Fruit fly (Drosophila melanogaster): Measurements from ENCODE around the gene CG12194.

CG12194 gene

DNA sequence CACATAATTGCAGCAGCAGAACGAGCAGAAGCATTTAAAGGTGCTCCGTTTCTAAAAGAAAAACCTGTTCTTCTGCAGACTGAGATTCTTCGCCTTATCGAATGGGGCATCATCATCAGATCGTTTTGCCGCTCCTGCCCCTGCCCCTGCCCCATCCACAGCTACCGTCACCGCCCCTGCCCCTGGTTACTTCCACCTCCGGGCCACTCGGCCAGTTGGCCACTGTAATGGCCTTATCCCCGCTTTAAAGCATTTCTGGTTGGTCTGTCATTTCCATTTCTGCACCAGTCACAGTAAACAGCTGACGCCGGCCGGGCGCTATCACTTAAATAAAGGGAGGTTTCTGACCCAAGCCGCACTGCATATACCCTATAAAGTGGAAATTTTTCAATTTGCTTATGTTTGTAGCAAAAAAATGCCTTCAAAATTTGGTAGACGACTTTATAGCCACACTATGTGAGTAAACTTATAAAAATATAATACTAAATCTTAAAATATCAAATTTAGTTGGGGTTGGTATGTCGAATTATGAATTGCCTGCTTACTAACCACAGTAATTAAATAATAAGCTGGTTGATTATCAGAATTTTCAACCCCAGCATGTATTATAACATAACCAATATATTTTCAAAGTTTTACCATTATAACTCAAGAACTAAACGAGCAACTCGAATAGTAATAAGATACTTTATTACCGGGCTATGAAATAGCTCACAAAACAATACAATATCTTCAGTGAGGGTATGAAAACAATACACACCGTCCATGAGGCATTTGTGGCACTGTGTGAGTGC, 27.3 kb upstream of the CG12194 start (continued):
- TF ChIP-seq fd85E (GFP tag; optimal IDR thresholded peaks at IDR 0.05) (no peak), CG4318 (GFP tag; optimal IDR thresholded peaks at IDR 0.05) (peak; percentile 69), CG3919 (GFP tag; optimal IDR thresholded peaks at IDR 0.05) (peak; percentile 61), CG6854 (GFP tag; optimal IDR thresholded peaks at IDR 0.05) (no peak), Ets21C (GFP tag; optimal IDR thresholded peaks at IDR 0.05) (peak; percentile 12), Sox102F (GFP tag; optimal IDR thresholded peaks at IDR 0.05) (peak; percentile 38), CG11762 (GFP tag; optimal IDR thresholded peaks at IDR 0.05; ENCODE audit: insufficient read depth) (peak; percentile 46), achi (GFP tag; optimal IDR thresholded peaks at IDR 0.05) (peak; percentile 63), CG10631 (GFP tag; optimal IDR thresholded peaks at IDR 0.05) (peak; percentile 76), salr (GFP tag; optimal IDR thresholded peaks at IDR 0.05) (peak in 1 of 2 experiments; percentile 83), fd59A (GFP tag; optimal IDR thresholded peaks at IDR 0.05) (peak; percentile 69), Ets96B (tag; optimal IDR thresholded peaks at IDR 0.05) (peak; percentile 52), cyc (GFP tag; optimal IDR thresholded peaks at IDR 0.05) (peak; percentile 49), CG8319 (GFP tag; optimal IDR thresholded peaks at IDR 0.05) (peak; percentile 38), Hr38 (GFP tag; optimal IDR thresholded peaks at IDR 0.05) (no peak), CG8119 (GFP tag; IDR thresholded peaks at IDR 0.05) (peak; percentile 35; the same call in 2 of the 3 replicates), spab (GFP tag; optimal IDR thresholded peaks at IDR 0.05) (peak; percentile 62), Gug (GFP tag; IDR thresholded peaks at IDR 0.05) (no peak), Lpt (GFP tag; optimal IDR thresholded peaks at IDR 0.05) (no peak), Blimp-1 (GFP tag; optimal IDR thresholded peaks at IDR 0.05) (peak; percentile 57), topi (GFP tag; optimal IDR thresholded peaks at IDR 0.05) (peak; percentile 61), Eip93F (GFP tag; optimal IDR thresholded peaks at IDR 0.05) (no peak)

DNA sequence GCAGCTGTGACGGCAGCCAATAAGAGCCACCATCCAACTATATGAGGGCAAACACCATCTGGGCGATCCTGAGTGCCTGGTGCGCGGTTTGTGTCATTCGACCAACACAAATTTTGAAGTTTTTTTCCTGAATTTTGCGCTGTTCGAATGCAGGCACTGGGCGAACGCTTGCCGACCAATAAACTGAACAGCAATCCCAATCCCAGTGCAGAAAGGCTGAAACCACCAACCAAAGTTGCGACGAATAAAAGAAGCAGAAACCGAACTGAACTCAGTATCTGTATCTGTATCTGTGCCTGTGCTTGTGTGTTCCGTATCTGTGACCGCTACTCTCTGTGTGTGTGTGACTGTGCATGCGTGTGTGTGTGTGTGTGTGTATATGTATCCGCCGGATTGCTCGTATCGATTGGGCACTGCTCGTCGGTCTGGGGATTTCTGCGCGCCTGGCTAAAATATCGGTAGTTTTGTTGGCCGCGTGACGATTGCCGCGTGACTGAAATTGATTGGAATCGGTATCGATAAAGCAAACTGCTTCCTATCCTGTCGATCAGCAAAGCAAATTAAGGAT, 26.6 kb upstream of the CG12194 start:
- TF ChIP-seq CG3919 (GFP tag; optimal IDR thresholded peaks at IDR 0.05) (no peak), ss (GFP tag; optimal IDR thresholded peaks at IDR 0.05) (peak in 1 of 2 experiments; percentile 27), dac (GFP tag; optimal IDR thresholded peaks at IDR 0.05) (no peak), esn (GFP tag; optimal IDR thresholded peaks at IDR 0.05) (no peak), Eip93F (GFP tag; optimal IDR thresholded peaks at IDR 0.05) (peak; percentile 89), Lpt (GFP tag; optimal IDR thresholded peaks at IDR 0.05) (peak; percentile 58), CG6276 (GFP tag; optimal IDR thresholded peaks at IDR 0.05) (no peak), CG6792 (GFP tag; optimal IDR thresholded peaks at IDR 0.05) (no peak), CG6163 (GFP tag; IDR thresholded peaks at IDR 0.05) (peak; percentile 43; the same call in 2 of the 3 replicates), CG11762 (GFP tag; optimal IDR thresholded peaks at IDR 0.05; ENCODE audit: insufficient read depth) (no peak), pdm3 (GFP tag; optimal IDR thresholded peaks at IDR 0.05) (no peak), Sox15 (GFP tag; optimal IDR thresholded peaks at IDR 0.05) (no peak), fd59A (GFP tag; optimal IDR thresholded peaks at IDR 0.05) (no peak), CG11902 (GFP tag; optimal IDR thresholded peaks at IDR 0.05) (no peak), CG3032 (tag; optimal IDR thresholded peaks at IDR 0.05) (no peak), Blimp-1 (GFP tag; optimal IDR thresholded peaks at IDR 0.05) (no peak), Hr38 (GFP tag; optimal IDR thresholded peaks at IDR 0.05) (no peak), Ets96B (tag; optimal IDR thresholded peaks at IDR 0.05) (no peak), salr (GFP tag; optimal IDR thresholded peaks at IDR 0.05) (no peak), CG15336 (GFP tag; IDR thresholded peaks at IDR 0.05) (peak; percentile 52; the same call in 1 of the 2 replicates), Sox14 (GFP tag; optimal IDR thresholded peaks at IDR 0.05) (no peak), CG8119 (GFP tag; IDR thresholded peaks at IDR 0.05) (peak; percentile 35; the same call in 1 of the 3 replicates), Ets21C (GFP tag; optimal IDR thresholded peaks at IDR 0.05) (no peak), Met (GFP tag; optimal IDR thresholded peaks at IDR 0.05) (no peak), Gug (GFP tag; IDR thresholded peaks at IDR 0.05) (0 out of 2 replicates have a peak, but pooled peaks have one; percentile 17), achi (GFP tag; optimal IDR thresholded peaks at IDR 0.05) (no peak), CG6854 (GFP tag; optimal IDR thresholded peaks at IDR 0.05) (peak; percentile 38), CG11294 (GFP tag; IDR thresholded peaks at IDR 0.05) (0 out of 2 replicates have a peak, but pooled peaks have one; percentile 10), fkh (GFP tag; optimal IDR thresholded peaks at IDR 0.05) (no peak), fd85E (GFP tag; optimal IDR thresholded peaks at IDR 0.05) (no peak), CG10631 (GFP tag; optimal IDR thresholded peaks at IDR 0.05) (no peak), CG31627 (GFP tag; optimal IDR thresholded peaks at IDR 0.05) (no peak), eg (GFP tag; IDR thresholded peaks at IDR 0.05) (no peak), cyc (GFP tag; optimal IDR thresholded peaks at IDR 0.05) (no peak), Smox (GFP tag; optimal IDR thresholded peaks at IDR 0.05) (no peak), CG16779 (tag; optimal IDR thresholded peaks at IDR 0.05) (no peak), dsx (GFP tag; optimal IDR thresholded peaks at IDR 0.05; ENCODE audit: poor library complexity, severe bottlenecking) (no peak), svp (GFP tag) (peak; percentile 94), Sox102F (GFP tag; optimal IDR thresholded peaks at IDR 0.05) (no peak), CG6808 (GFP tag; optimal IDR thresholded peaks at IDR 0.05) (no peak)

All from whole organism, prepupa.